Fruit fly (Drosophila melanogaster) whole organism, embryonic: ENCODE results near the gene sing.

ENCODE experiments used
- Asciz ChIP-seq: fragments of 200-800 bp; sonication (Bioruptor generic); optimal IDR thresholded peaks from 2 replicates; lab custom pipeline; 2017; ENCODE audit warnings: missing biosample characterization, mild to moderate bottlenecking, missing genetic modification characterization, missing genetic modification reagents
- Atf3 ChIP-seq: fragments of 200-800 bp; sonication (Bioruptor generic); optimal IDR thresholded peaks from 3 replicates; lab custom pipeline; 2016; ENCODE audit warnings: missing biosample characterization, missing genetic modification characterization
- Atf6 ChIP-seq: fragments of 200-800 bp; sonication (Bioruptor generic); IDR thresholded peaks from 2 replicates; pipeline ENCODE4 v1.3.6; 2022; ENCODE audit warnings: missing biosample characterization, missing genetic modification characterization
- Bdp1 ChIP-seq: fragments of 200-800 bp; sonication (Bioruptor generic); optimal IDR thresholded peaks from 3 replicates; lab custom pipeline; 2016; ENCODE audit warnings: missing biosample characterization, missing genetic modification characterization
- BtbVII ChIP-seq: fragments of 200-800 bp; sonication (Bioruptor generic); optimal IDR thresholded peaks from 3 replicates; lab custom pipeline; 2017; ENCODE audit warnings: missing biosample characterization, mild to moderate bottlenecking, missing genetic modification characterization
- Bteb2 ChIP-seq: fragments of 200-800 bp; sonication (Bioruptor generic); optimal IDR thresholded peaks from 2 replicates; lab custom pipeline; 2016; ENCODE audit warnings: missing biosample characterization, missing genetic modification characterization
- CG10147 ChIP-seq: fragments of 200-800 bp; sonication (Bioruptor generic); optimal IDR thresholded peaks from 2 replicates; lab custom pipeline; 2019; ENCODE audit warnings: missing biosample characterization, mild to moderate bottlenecking, missing genetic modification characterization, moderate library complexity
- CG10565 ChIP-seq: fragments of 200-800 bp; sonication (Bioruptor generic); optimal IDR thresholded peaks from 3 replicates; lab custom pipeline; 2016; ENCODE audit warnings: missing biosample characterization, mild to moderate bottlenecking, missing genetic modification characterization
- CG11723 ChIP-seq: fragments of 200-800 bp; sonication (Bioruptor generic); optimal IDR thresholded peaks from 2 replicates; lab custom pipeline; 2017; ENCODE audit warnings: missing biosample characterization, mild to moderate bottlenecking, missing genetic modification characterization
- CG12104 ChIP-seq: fragments of 200-800 bp; sonication (Bioruptor generic); optimal IDR thresholded peaks from 3 replicates; lab custom pipeline; 2016; ENCODE audit warnings: missing biosample characterization, missing genetic modification characterization
- CG1233 ChIP-seq: fragments of 200-800 bp; sonication (Bioruptor generic); optimal IDR thresholded peaks from 4 replicates; lab custom pipeline; 2018; ENCODE audit warnings: missing biosample characterization, mild to moderate bottlenecking, missing genetic modification characterization
- CG13296 ChIP-seq: fragments of 200-800 bp; sonication (Bioruptor generic); optimal IDR thresholded peaks from 3 replicates; lab custom pipeline; 2018; ENCODE audit warnings: missing biosample characterization, mild to moderate bottlenecking, missing genetic modification characterization
- CG14014 ChIP-seq: fragments of 200-800 bp; sonication (Bioruptor generic); IDR thresholded peaks from 2 replicates; pipeline ENCODE4 v1.3.6; 2022; ENCODE audit warnings: missing biosample characterization, missing genetic modification characterization
- CG16813 ChIP-seq: fragments of 200-800 bp; sonication (Bioruptor generic); IDR thresholded peaks from 3 replicates; pipeline ENCODE4 v1.3.6; 2022; ENCODE audit warnings: missing biosample characterization, missing genetic modification characterization; ENCODE audit not compliant: partially characterized antibody
- CG17186 ChIP-seq: fragments of 200-800 bp; sonication (Bioruptor generic); optimal IDR thresholded peaks from 3 replicates; lab custom pipeline; 2017; ENCODE audit warnings: missing biosample characterization, missing genetic modification reagents, missing genetic modification characterization
- CG17328 ChIP-seq: fragments of 200-800 bp; sonication (Bioruptor generic); IDR thresholded peaks from 2 replicates; pipeline ENCODE4 v1.3.6; 2022; ENCODE audit warnings: missing biosample characterization, missing genetic modification characterization
- CG17385 ChIP-seq: fragments of 200-800 bp; sonication (Bioruptor generic); optimal IDR thresholded peaks from 3 replicates; lab custom pipeline; 2018; ENCODE audit warnings: missing biosample characterization, mild to moderate bottlenecking, missing genetic modification characterization
- CG3726 ChIP-seq: fragments of 200-800 bp; sonication (Bioruptor generic); IDR thresholded peaks from 3 replicates; pipeline ENCODE4, ENCODE4 v1.3.6; 2022; ENCODE audit warnings: missing biosample characterization, missing genetic modification characterization
- CG4282 ChIP-seq: fragments of 200-800 bp; sonication (Bioruptor generic); optimal IDR thresholded peaks from 2 replicates; lab custom pipeline; 2016; ENCODE audit warnings: missing biosample characterization, missing genetic modification characterization
- CG4820 ChIP-seq: fragments of 200-800 bp; sonication (Bioruptor generic); optimal IDR thresholded peaks from 3 replicates; lab custom pipeline; 2016; ENCODE audit warnings: missing biosample characterization, missing genetic modification characterization
- CG6175 ChIP-seq: fragments of 200-800 bp; sonication (Bioruptor generic); IDR thresholded peaks from 3 replicates; pipeline ENCODE4 v1.3.6; 2022; ENCODE audit warnings: missing biosample characterization, missing genetic modification characterization
- CG6254 ChIP-seq: fragments of 200-800 bp; sonication (Bioruptor generic); optimal IDR thresholded peaks from 3 replicates; lab custom pipeline; 2017; ENCODE audit warnings: mild to moderate bottlenecking, missing biosample characterization, missing genetic modification reagents, missing genetic modification characterization
- CG7357 ChIP-seq: fragments of 200-800 bp; sonication (Bioruptor generic); IDR thresholded peaks from 3 replicates; pipeline ENCODE4 v1.3.6; 2022; ENCODE audit warnings: missing biosample characterization, missing genetic modification characterization
- CG7839 ChIP-seq: fragments of 200-800 bp; sonication (Bioruptor generic); optimal IDR thresholded peaks from 3 replicates; lab custom pipeline; 2018; ENCODE audit warnings: missing biosample characterization, mild to moderate bottlenecking, missing genetic modification characterization, moderate library complexity
- CG7987 ChIP-seq: fragments of 200-800 bp; sonication (Bioruptor generic); optimal IDR thresholded peaks from 2 replicates; lab custom pipeline; 2018; ENCODE audit warnings: missing biosample characterization, mild to moderate bottlenecking, missing genetic modification characterization, moderate library complexity
- CG8944 ChIP-seq: fragments of 200-800 bp; sonication (Bioruptor generic); optimal IDR thresholded peaks from 3 replicates; lab custom pipeline; 2016; ENCODE audit warnings: missing biosample characterization, missing genetic modification characterization
- Dll ChIP-seq: fragments of 200-800 bp; sonication (Bioruptor generic); IDR thresholded peaks from 4 replicates; pipeline ENCODE4 v1.3.6; 2022; ENCODE audit warnings: missing biosample characterization, missing genetic modification characterization; ENCODE audit not compliant: partially characterized antibody
- Fer1 ChIP-seq: fragments of 200-800 bp; sonication (Bioruptor generic); optimal IDR thresholded peaks from 2 replicates; lab custom pipeline; 2017; ENCODE audit warnings: missing biosample characterization, mild to moderate bottlenecking, missing genetic modification characterization
- Lhr ChIP-seq: fragments of 200-800 bp; sonication (Bioruptor generic); optimal IDR thresholded peaks from 3 replicates; lab custom pipeline; 2017; ENCODE audit warnings: mild to moderate bottlenecking, missing biosample characterization, missing genetic modification reagents, missing genetic modification characterization
- Max ChIP-seq: fragments of 200-800 bp; sonication (Bioruptor generic); optimal IDR thresholded peaks from 2 replicates; lab custom pipeline; 2016; ENCODE audit warnings: missing biosample characterization, mild to moderate bottlenecking, missing genetic modification characterization
- Tbp ChIP-seq: fragments of >200 bp; optimal IDR thresholded peaks from 2 replicates; lab custom pipeline; 2018; ENCODE audit warnings: missing biosample characterization, missing genetic modification characterization
- bbx ChIP-seq: fragments of 200-800 bp; sonication (Bioruptor generic); IDR thresholded peaks from 2 replicates; pipeline ENCODE4 v1.3.6; 2022; ENCODE audit warnings: missing biosample characterization, missing genetic modification characterization; ENCODE audit not compliant: partially characterized antibody
- bcd ChIP-seq: fragments of 200-800 bp; sonication (Bioruptor generic); optimal IDR thresholded peaks from 2 replicates; lab custom pipeline; 2017; ENCODE audit warnings: missing biosample characterization, mild to moderate bottlenecking, missing genetic modification characterization
- cato ChIP-seq: fragments of 200-800 bp; sonication (Bioruptor generic); optimal IDR thresholded peaks from 2 replicates; lab custom pipeline; 2016; ENCODE audit warnings: missing biosample characterization, missing genetic modification characterization, borderline replicate concordance
- caup ChIP-seq: fragments of 200-800 bp; sonication (Bioruptor generic); optimal IDR thresholded peaks from 3 replicates; lab custom pipeline; 2017; ENCODE audit warnings: missing biosample characterization, mild to moderate bottlenecking, missing genetic modification characterization, moderate library complexity; ENCODE audit not compliant: severe bottlenecking
- corto ChIP-seq: fragments of 200-800 bp; sonication (Bioruptor generic); optimal IDR thresholded peaks from 2 replicates; lab custom pipeline; 2016; ENCODE audit warnings: missing biosample characterization, mild to moderate bottlenecking, missing genetic modification characterization, moderate library complexity
- dpn ChIP-seq, 2 experiments: fragments of 200-800 bp; sonication (Bioruptor generic); optimal IDR thresholded peaks; 3 replicates each; lab custom pipeline; 2016; ENCODE audit warnings: missing biosample characterization in 2 of 2, missing genetic modification characterization in 2 of 2
- eve ChIP-seq, 2 experiments: fragments of >200 bp; optimal IDR thresholded peaks; 2 replicates each; lab custom pipeline; 2017; ENCODE audit warnings: missing biosample characterization in 2 of 2, missing genetic modification characterization in 2 of 2
- gcm ChIP-seq: fragments of 200-800 bp; sonication (Bioruptor generic); optimal IDR thresholded peaks from 2 replicates; lab custom pipeline; 2019; ENCODE audit warnings: missing biosample characterization, mild to moderate bottlenecking, missing genetic modification characterization, moderate library complexity
- gfzf ChIP-seq: fragments of 200-800 bp; sonication (Bioruptor generic); optimal IDR thresholded peaks from 2 replicates; lab custom pipeline; 2016; ENCODE audit warnings: missing biosample characterization, mild to moderate bottlenecking, missing genetic modification characterization, moderate library complexity
- h ChIP-seq: fragments of >200 bp; optimal IDR thresholded peaks from 2 replicates; lab custom pipeline; 2017
- jing ChIP-seq: fragments of 200-800 bp; sonication (Bioruptor generic); optimal IDR thresholded peaks from 2 replicates; lab custom pipeline; 2018; ENCODE audit warnings: missing biosample characterization, mild to moderate bottlenecking, missing genetic modification characterization
- kah ChIP-seq: fragments of 200-800 bp; sonication (Bioruptor generic); optimal IDR thresholded peaks from 2 replicates; lab custom pipeline; 2018; ENCODE audit warnings: missing biosample characterization, mild to moderate bottlenecking, missing genetic modification characterization
- kay ChIP-seq: fragments of 200-800 bp; sonication (Bioruptor generic); optimal IDR thresholded peaks from 2 replicates; lab custom pipeline; 2016; ENCODE audit warnings: missing biosample characterization, missing genetic modification characterization
- lab ChIP-seq: fragments of 200-800 bp; sonication (Bioruptor generic); optimal IDR thresholded peaks from 3 replicates; lab custom pipeline; 2017; ENCODE audit warnings: missing biosample characterization, missing genetic modification characterization, mild to moderate bottlenecking, moderate library complexity, missing genetic modification reagents
- mam ChIP-seq: fragments of 200-800 bp; sonication (Bioruptor generic); optimal IDR thresholded peaks from 3 replicates; lab custom pipeline; 2016; ENCODE audit warnings: missing biosample characterization, missing genetic modification characterization
- pb ChIP-seq: fragments of 200-800 bp; sonication (Bioruptor generic); optimal IDR thresholded peaks from 3 replicates; lab custom pipeline; 2016; ENCODE audit warnings: missing biosample characterization, missing genetic modification characterization
- zf30C ChIP-seq: fragments of 200-800 bp; sonication (Bioruptor generic); optimal IDR thresholded peaks from 3 replicates; lab custom pipeline; 2018; ENCODE audit warnings: missing biosample characterization, mild to moderate bottlenecking, missing genetic modification characterization

The sing gene

DNA sequence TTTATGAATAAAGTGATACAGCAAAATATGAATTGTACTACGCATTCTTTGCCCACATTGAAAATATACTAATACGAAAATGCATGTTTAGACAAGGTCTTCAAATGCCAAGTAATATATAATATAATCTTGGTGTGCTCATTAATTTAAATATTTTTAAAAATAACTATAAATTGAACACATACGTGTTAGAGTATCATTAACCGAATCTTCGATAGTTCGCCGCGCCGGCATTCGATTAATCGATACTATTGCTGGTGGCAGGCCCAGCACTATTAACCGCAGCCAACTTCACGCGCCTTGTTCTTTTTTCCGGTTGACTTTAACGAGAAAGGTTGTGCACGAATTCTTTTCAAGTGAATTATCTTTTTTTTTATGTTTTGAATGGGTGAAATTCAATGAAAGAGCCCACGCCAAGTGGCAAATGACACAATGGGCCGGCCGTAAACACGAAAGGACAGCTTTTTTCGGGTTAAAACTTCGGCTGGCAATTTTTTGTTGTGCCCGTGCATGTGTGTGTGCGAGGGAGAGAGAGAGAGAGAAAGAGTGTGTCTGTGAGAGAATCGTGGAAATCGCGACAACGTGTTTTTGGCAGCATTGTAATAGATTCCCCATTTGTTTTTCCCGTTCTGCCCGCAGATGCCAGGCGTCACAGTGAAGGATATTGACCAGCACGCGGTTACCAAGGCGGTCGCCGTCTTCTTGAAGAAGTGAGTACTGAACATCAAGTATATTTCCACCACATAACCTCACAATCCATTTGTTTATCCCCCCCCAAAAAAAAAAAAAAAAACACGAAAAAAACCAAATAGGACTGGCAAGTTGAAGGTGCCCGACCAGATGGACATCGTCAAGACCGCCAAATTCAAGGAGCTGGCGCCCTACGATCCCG lies 41.3 kb upstream of the sing start, which contains the start of gene RpS19a (continued):
- TF ChIP-seq CG10147 (GFP tag; lab: Kevin White, UChicago) (peak; percentile 64), gcm (peak; percentile 67), cato (GFP tag; lab: Kevin White, UChicago) (no peak), zf30C (GFP tag; lab: Kevin White, UChicago) (peak; percentile 42), Max (peak; percentile 42), CG17385 (GFP tag; lab: Kevin White, UChicago) (peak; percentile 85), Dll (GFP tag; lab: Robert Waterston, UW) (peak; percentile 73; the same call in 2 of the 4 replicates), Fer1 (GFP tag; lab: Kevin White, UChicago) (peak; percentile 89), jing (no peak), CG7839 (peak; percentile 74), CG4282 (no peak), Tbp (GFP tag; lab: Kevin White, UChicago) (no peak), BtbVII (GFP tag; lab: Kevin White, UChicago) (peak; percentile 88), CG14014 (GFP tag; lab: Robert Waterston, UW) (peak; percentile 72), Asciz (peak; percentile 85), CG1233 (GFP tag; lab: Kevin White, UChicago) (peak; percentile 93), bbx (GFP tag; lab: Robert Waterston, UW) (peak; percentile 11), caup (GFP tag; lab: Kevin White, UChicago) (peak; percentile 92), CG6175 (GFP tag; lab: Robert Waterston, UW) (peak; percentile 73), Lhr (GFP tag; lab: Kevin White, UChicago) (peak; percentile 55), gfzf (no peak), CG13296 (peak; percentile 90), CG3726 (GFP tag; lab: Robert Waterston, UW) (0 out of 3 replicates have a peak, but pooled peaks have one; percentile 43), kay (GFP tag; lab: Kevin White, UChicago) (no peak), eve (GFP tag; optimal IDR thresholded peaks at IDR 0.05; lab: Kevin White, UChicago) (no peak), kah (GFP tag; lab: Kevin White, UChicago) (peak; percentile 60), CG8944 (GFP tag; lab: Kevin White, UChicago) (no peak), h (lab: Kevin White, UChicago) (no peak), CG17328 (GFP tag; lab: Robert Waterston, UW) (peak; percentile 89), CG17186 (GFP tag; lab: Kevin White, UChicago) (peak; percentile 72), CG7357 (no peak), corto (GFP tag; lab: Kevin White, UChicago) (peak; percentile 2), bcd (GFP tag; lab: Kevin White, UChicago) (peak; percentile 82), CG10565 (GFP tag; lab: Kevin White, UChicago) (no peak), CG16813 (GFP tag; lab: Robert Waterston, UW) (no peak), CG7987 (GFP tag; lab: Kevin White, UChicago) (peak; percentile 94), CG6254 (peak; percentile 68), lab (GFP tag; lab: Kevin White, UChicago) (peak; percentile 94), Atf6 (GFP tag; lab: Robert Waterston, UW) (peak; percentile 69), CG11723 (peak; percentile 68), CG4820 (GFP tag; lab: Kevin White, UChicago) (peak; percentile 38), pb (GFP tag; lab: Kevin White, UChicago) (peak; percentile 80), dpn (GFP tag; optimal IDR thresholded peaks at IDR 0.05; lab: Kevin White, UChicago) (peak; percentile 19 to 52), Bteb2 (GFP tag; lab: Kevin White, UChicago) (peak; percentile 36), Bdp1 (GFP tag; lab: Kevin White, UChicago) (peak; percentile 54), mam (GFP tag; lab: Kevin White, UChicago) (no peak), CG12104 (GFP tag; lab: Kevin White, UChicago) (peak; percentile 84), Atf3 (GFP tag; lab: Kevin White, UChicago) (no peak)
